Worm (Caenorhabditis elegans) whole organism, mixed stage, embryonic: ENCODE measurements around the gene F25E5.1.

Experiments used
- M03D4.4 ChIP-seq: sonication (generic microtip); optimal IDR thresholded peaks from 2 replicates; lab custom pipeline; 2017; ENCODE audit warnings: mild to moderate bottlenecking, missing genetic modification characterization, missing compliant biosample characterization
- bed-3 ChIP-seq: fragments of 200-800 bp; sonication (Bioruptor generic); optimal IDR thresholded peaks from 3 replicates; lab custom pipeline; 2018; ENCODE audit warnings: mild to moderate bottlenecking, missing genetic modification characterization, moderate library complexity, missing compliant biosample characterization
- blmp-1 ChIP-seq: fragments of 150-350 bp; optimal IDR thresholded peaks from 2 replicates; lab custom pipeline; 2014; ENCODE audit warnings: missing biosample characterization, missing genetic modification characterization
- ceh-39 ChIP-seq: fragments of 150-350 bp; optimal IDR thresholded peaks from 2 replicates; lab custom pipeline; 2014; ENCODE audit warnings: missing biosample characterization, missing genetic modification characterization
- ceh-43 ChIP-seq: fragments of 200-800 bp; sonication (Bioruptor generic); optimal IDR thresholded peaks from 2 replicates; lab custom pipeline; 2018; ENCODE audit warnings: mild to moderate bottlenecking, missing genetic modification characterization, moderate library complexity, missing compliant biosample characterization
- ceh-83 ChIP-seq: fragments of 200-800 bp; sonication (Bioruptor generic); optimal IDR thresholded peaks from 2 replicates; lab custom pipeline; 2018; ENCODE audit warnings: mild to moderate bottlenecking, missing genetic modification characterization, missing compliant biosample characterization
- ces-1 ChIP-seq: fragments of 150-350 bp; optimal IDR thresholded peaks from 2 replicates; lab custom pipeline; 2014; ENCODE audit warnings: missing biosample characterization, missing genetic modification reagents, missing genetic modification characterization
- drap-1 ChIP-seq: fragments of 200-800 bp; sonication (Bioruptor generic); optimal IDR thresholded peaks from 3 replicates; lab custom pipeline; 2018; ENCODE audit warnings: mild to moderate bottlenecking, missing genetic modification characterization, missing compliant biosample characterization
- elt-1 ChIP-seq: sonication (generic microtip); optimal IDR thresholded peaks from 2 replicates; lab custom pipeline; 2017; ENCODE audit warnings: missing genetic modification characterization, mild to moderate bottlenecking, missing compliant biosample characterization, antibody characterized with exemption, moderate library complexity, borderline replicate concordance; ENCODE audit not compliant: insufficient read depth
- elt-3 ChIP-seq: fragments of 150-350 bp; optimal IDR thresholded peaks from 2 replicates; lab custom pipeline; 2014; ENCODE audit warnings: missing biosample characterization, missing genetic modification characterization
- flh-1 ChIP-seq: fragments of 200-800 bp; sonication (Bioruptor generic); optimal IDR thresholded peaks from 2 replicates; lab custom pipeline; 2018; ENCODE audit warnings: mild to moderate bottlenecking, missing genetic modification characterization, moderate library complexity, missing compliant biosample characterization
- ham-2 ChIP-seq: fragments of 200-800 bp; sonication (Bioruptor generic); optimal IDR thresholded peaks from 2 replicates; lab custom pipeline; 2018; ENCODE audit warnings: mild to moderate bottlenecking, missing genetic modification characterization, missing compliant biosample characterization
- hlh-1 ChIP-seq: fragments of 150-350 bp; optimal IDR thresholded peaks from 2 replicates; lab custom pipeline; 2014; ENCODE audit warnings: missing biosample characterization, missing genetic modification reagents, missing genetic modification characterization
- lin-13 ChIP-seq: fragments of 150-350 bp; optimal IDR thresholded peaks from 2 replicates; lab custom pipeline; 2014; ENCODE audit warnings: missing biosample characterization, missing genetic modification characterization
- lin-32 ChIP-seq: fragments of 200-800 bp; sonication (Bioruptor generic); optimal IDR thresholded peaks from 2 replicates; lab custom pipeline; 2018; ENCODE audit warnings: mild to moderate bottlenecking, missing genetic modification characterization, missing compliant biosample characterization
- mab-5 ChIP-seq: fragments of 150-350 bp; optimal IDR thresholded peaks from 2 replicates; lab custom pipeline; 2014; ENCODE audit warnings: missing biosample characterization, missing genetic modification characterization
- mep-1 ChIP-seq: fragments of 150-350 bp; optimal IDR thresholded peaks from 2 replicates; lab custom pipeline; 2017; ENCODE audit warnings: missing biosample characterization, missing genetic modification reagents, missing genetic modification characterization, inconsistent platforms
- mls-2 ChIP-seq: sonication (generic microtip); optimal IDR thresholded peaks from 2 replicates; lab custom pipeline; 2016; ENCODE audit warnings: mild to moderate bottlenecking, missing genetic modification characterization, moderate library complexity, missing compliant biosample characterization
- nhr-12 ChIP-seq: fragments of 150-350 bp; optimal IDR thresholded peaks from 2 replicates; lab custom pipeline; 2014; ENCODE audit warnings: missing biosample characterization, missing genetic modification characterization
- nhr-2 ChIP-seq: fragments of 150-350 bp; optimal IDR thresholded peaks from 2 replicates; lab custom pipeline; 2014; ENCODE audit warnings: missing biosample characterization, missing genetic modification characterization
- nhr-237 ChIP-seq: fragments of 150-350 bp; optimal IDR thresholded peaks from 2 replicates; lab custom pipeline; 2014; ENCODE audit warnings: missing biosample characterization, missing genetic modification characterization
- nhr-28 ChIP-seq: fragments of 150-350 bp; optimal IDR thresholded peaks from 2 replicates; lab custom pipeline; 2014; ENCODE audit warnings: missing biosample characterization, missing genetic modification characterization
- nhr-76 ChIP-seq: sonication (generic microtip); optimal IDR thresholded peaks from 2 replicates; lab custom pipeline; 2017; ENCODE audit warnings: missing biosample characterization, missing genetic modification characterization
- pha-4 ChIP-seq: fragments of 150-350 bp; optimal IDR thresholded peaks from 2 replicates; lab custom pipeline; 2018; ENCODE audit warnings: missing biosample characterization, missing genetic modification reagents, missing genetic modification characterization
- sem-2 ChIP-seq: fragments of 200-800 bp; sonication (Bioruptor generic); optimal IDR thresholded peaks from 2 replicates; lab custom pipeline; 2018; ENCODE audit warnings: mild to moderate bottlenecking, missing genetic modification characterization, missing compliant biosample characterization
- snpc-4 ChIP-seq: fragments of 150-350 bp; optimal IDR thresholded peaks from 2 replicates; lab custom pipeline; 2014; ENCODE audit warnings: missing biosample characterization, missing genetic modification characterization
- sptf-1 ChIP-seq: sonication (generic microtip); optimal IDR thresholded peaks from 2 replicates; lab custom pipeline; 2017; ENCODE audit warnings: mild to moderate bottlenecking, missing genetic modification characterization, moderate library complexity, missing compliant biosample characterization
- tbx-8 ChIP-seq: fragments of 200-800 bp; sonication (Bioruptor generic); optimal IDR thresholded peaks from 2 replicates; lab custom pipeline; 2018; ENCODE audit warnings: mild to moderate bottlenecking, missing genetic modification characterization, moderate library complexity, missing compliant biosample characterization
- unc-120 ChIP-seq: sonication (generic microtip); optimal IDR thresholded peaks from 2 replicates; lab custom pipeline; 2017; ENCODE audit warnings: missing genetic modification characterization, missing compliant biosample characterization; ENCODE audit not compliant: poor library complexity, severe bottlenecking
- unc-39 ChIP-seq: fragments of 150-350 bp; optimal IDR thresholded peaks from 2 replicates; lab custom pipeline; 2014; ENCODE audit warnings: missing biosample characterization, missing genetic modification characterization
- unc-62 ChIP-seq: fragments of 150-350 bp; optimal IDR thresholded peaks from 2 replicates; lab custom pipeline; 2014; ENCODE audit warnings: missing biosample characterization, missing genetic modification reagents, missing genetic modification characterization
- zip-8 ChIP-seq: fragments of 150-350 bp; optimal IDR thresholded peaks from 2 replicates; lab custom pipeline; 2014; ENCODE audit warnings: missing biosample characterization, missing genetic modification characterization
- ztf-11 ChIP-seq: fragments of 150-350 bp; optimal IDR thresholded peaks from 2 replicates; lab custom pipeline; 2014; ENCODE audit warnings: missing biosample characterization, missing genetic modification characterization

Gene F25E5.1

DNA sequence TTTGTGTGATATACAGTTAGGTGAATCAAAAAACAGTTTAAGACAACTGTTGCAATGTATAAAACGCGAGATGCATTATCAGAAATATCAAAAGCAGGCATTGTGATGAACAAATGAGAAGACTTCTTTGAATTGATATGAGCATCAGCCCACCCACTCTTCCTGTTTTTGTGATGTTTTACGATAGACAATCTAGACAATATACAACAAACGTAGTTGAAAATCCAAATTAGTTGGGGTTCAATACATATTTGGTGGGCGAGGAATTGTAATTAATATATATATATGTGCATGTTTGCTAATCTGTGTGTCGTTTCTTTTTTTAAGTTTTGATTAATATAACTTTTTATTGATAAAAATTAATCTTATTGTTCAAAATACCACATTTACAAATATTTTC, 7.1 kb downstream of the F25E5.1 start, which contains the start of gene str-28:
Gene str-28, minus strand, starts transcription at position 101 of the 400 bp plus-strand sequence.
- TF ChIP-seq lin-32 (GFP tag; lab: Kevin White, UChicago) (no peak), mep-1 (tag; lab: Kevin White, UChicago) (no peak), nhr-12 (tag; lab: Kevin White, UChicago) (no peak), unc-120 (tag; lab: Kevin White, UChicago) (no peak), elt-1 (no peak), ztf-11 (tag; lab: Kevin White, UChicago) (no peak), zip-8 (no peak), drap-1 (GFP tag; lab: Kevin White, UChicago) (no peak), elt-3 (tag; lab: Kevin White, UChicago) (no peak), nhr-237 (tag; lab: Kevin White, UChicago) (no peak), tbx-8 (GFP tag; lab: Kevin White, UChicago) (no peak), nhr-2 (tag; lab: Kevin White, UChicago) (no peak), ham-2 (no peak), pha-4 (no peak), hlh-1 (tag; lab: Kevin White, UChicago) (no peak), nhr-76 (no peak), ceh-39 (tag; lab: Kevin White, UChicago) (no peak), sem-2 (GFP tag; lab: Kevin White, UChicago) (no peak)

DNA sequence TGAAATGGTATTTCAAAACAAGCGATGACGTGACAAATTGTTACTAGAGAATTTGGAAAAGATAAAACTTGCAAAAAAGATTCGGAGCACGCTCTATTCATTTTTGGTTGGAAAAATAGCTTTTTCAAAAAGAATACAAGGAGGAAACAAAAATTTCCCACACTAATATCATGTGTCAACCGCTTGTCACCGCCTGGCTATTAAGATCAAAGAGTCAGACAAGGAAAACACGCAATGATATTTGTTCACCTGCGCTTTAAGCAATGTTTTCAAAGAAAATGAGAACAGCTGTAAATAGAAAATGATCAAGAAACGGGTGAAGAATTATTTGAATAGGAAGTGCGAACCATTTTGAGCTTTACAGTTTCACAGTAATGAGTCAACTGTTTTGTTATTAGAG, 11.1 kb downstream of the F25E5.1 start, which contains the start of gene srh-125:
Gene srh-125, minus strand, starts transcription at position 101 of the 400 bp plus-strand sequence.
- TF ChIP-seq nhr-237 (tag; lab: Kevin White, UChicago) (no peak), ztf-11 (tag; lab: Kevin White, UChicago) (no peak), drap-1 (GFP tag; lab: Kevin White, UChicago) (no peak), ces-1 (GFP tag; lab: Kevin White, UChicago) (no peak), M03D4.4 (no peak), nhr-2 (tag; lab: Kevin White, UChicago) (no peak), flh-1 (GFP tag; lab: Kevin White, UChicago) (no peak), lin-32 (GFP tag; lab: Kevin White, UChicago) (no peak), nhr-12 (tag; lab: Kevin White, UChicago) (no peak), mab-5 (tag; lab: Kevin White, UChicago) (no peak), sptf-1 (tag; lab: Kevin White, UChicago) (no peak), unc-62 (GFP tag; lab: Kevin White, UChicago) (no peak), pha-4 (no peak), mls-2 (tag; lab: Kevin White, UChicago) (no peak), blmp-1 (tag; lab: Kevin White, UChicago) (no peak), tbx-8 (GFP tag; lab: Kevin White, UChicago) (no peak)
- TF ChIP-seq, all 35 proteins: peak for 0

ce11 chrV:7478404-7478803, 12.7 kb downstream of the F25E5.1 start, which contains the start of gene str-190:
Gene str-190, minus strand, starts transcription at chrV:7478504.
- TF ChIP-seq ces-1 (GFP tag; lab: Kevin White, UChicago) (no peak), unc-120 (tag; lab: Kevin White, UChicago) (no peak), sptf-1 (tag; lab: Kevin White, UChicago) (no peak), tbx-8 (GFP tag; lab: Kevin White, UChicago) (no peak), lin-13 (tag; lab: Kevin White, UChicago) (no peak)

- no peak for TF ChIP-seq zip-8
- no peak for TF ChIP-seq mls-2 (tag; lab: Kevin White, UChicago)
- no peak for TF ChIP-seq bed-3
- no peak for TF ChIP-seq sptf-1 (tag; lab: Kevin White, UChicago)
- no peak for TF ChIP-seq unc-62 (GFP tag; lab: Kevin White, UChicago)
- no peak for TF ChIP-seq lin-32 (GFP tag; lab: Kevin White, UChicago)
- TF ChIP-seq sem-2 (GFP tag; lab: Kevin White, UChicago) = no peak
- TF ChIP-seq, all 35 proteins: peak for 0
Measured at ce11 chrV:7480949-7481348, 15.3 kb downstream of the F25E5.1 start, which contains the start of gene C18B10.6. Gene C18B10.6, minus strand, starts transcription at chrV:7481049.

- no peak for TF ChIP-seq ceh-83
- TF ChIP-seq ceh-43 = no peak
- TF ChIP-seq nhr-2 (tag; lab: Kevin White, UChicago) = no peak
- TF ChIP-seq unc-39 (tag; lab: Kevin White, UChicago) = no peak
- no peak for TF ChIP-seq ces-1 (GFP tag; lab: Kevin White, UChicago)
- no peak for TF ChIP-seq snpc-4 (tag; lab: Kevin White, UChicago)
- TF ChIP-seq ham-2 = no peak
- no peak for TF ChIP-seq blmp-1 (tag; lab: Kevin White, UChicago)
- no peak for TF ChIP-seq drap-1 (GFP tag; lab: Kevin White, UChicago)
- no peak for TF ChIP-seq hlh-1 (tag; lab: Kevin White, UChicago)
- no peak for TF ChIP-seq sptf-1 (tag; lab: Kevin White, UChicago)
- no peak for TF ChIP-seq ceh-39 (tag; lab: Kevin White, UChicago)
- TF ChIP-seq unc-62 (GFP tag; lab: Kevin White, UChicago) = no peak
- no peak for TF ChIP-seq tbx-8 (GFP tag; lab: Kevin White, UChicago)
- no peak for TF ChIP-seq unc-120 (tag; lab: Kevin White, UChicago)
- TF ChIP-seq M03D4.4 = no peak
- no peak for TF ChIP-seq nhr-28 (tag; lab: Kevin White, UChicago)
- no peak for TF ChIP-seq flh-1 (GFP tag; lab: Kevin White, UChicago)
- TF ChIP-seq lin-32 (GFP tag; lab: Kevin White, UChicago) = no peak
- TF ChIP-seq mab-5 (tag; lab: Kevin White, UChicago) = no peak
Measured at ce11 chrV:7485000-7485399, 19.3 kb downstream of the F25E5.1 start, which contains the start of gene srbc-8. Gene srbc-8, minus strand, starts transcription at chrV:7485100.
